Worm (Caenorhabditis elegans) whole organism, midembryonic: ENCODE results near the gene F42A6.5.

Source experiments
- T22C8.4 ChIP-seq: fragments of 200-800 bp; sonication (Bioruptor generic); IDR thresholded peaks from 2 replicates; pipeline ENCODE4 v1.3.6; 2022; ENCODE audit warnings: missing genetic modification characterization, missing compliant biosample characterization
- cog-1 ChIP-seq: sonication (generic microtip); optimal IDR thresholded peaks from 2 replicates; lab custom pipeline; 2016; ENCODE audit warnings: missing genetic modification characterization, missing compliant biosample characterization
- flt-1 ChIP-seq: fragments of 200-800 bp; sonication (Bioruptor generic); IDR thresholded peaks from 2 replicates; pipeline ENCODE4 v1.3.6; 2022; ENCODE audit warnings: missing genetic modification characterization, missing compliant biosample characterization
- klf-2 ChIP-seq: fragments of 200-800 bp; sonication (Bioruptor generic); conservative IDR thresholded peaks from 2 replicates; pipeline ENCODE4 v1.3.6; 2022; ENCODE audit warnings: missing genetic modification reagents, missing genetic modification characterization, missing compliant biosample characterization
- med-1 ChIP-seq: sonication (generic microtip); optimal IDR thresholded peaks from 2 replicates; lab custom pipeline; 2017; ENCODE audit warnings: missing genetic modification characterization, mild to moderate bottlenecking, missing compliant biosample characterization, antibody characterized with exemption, missing genetic modification reagents; ENCODE audit not compliant: insufficient read depth
- ref-1 ChIP-seq: fragments of 200-800 bp; sonication (Bioruptor generic); conservative IDR thresholded peaks from 2 replicates; pipeline ENCODE4 v1.3.6; 2022; ENCODE audit warnings: missing genetic modification reagents, missing genetic modification characterization, missing compliant biosample characterization
- tab-1 ChIP-seq: fragments of 200-800 bp; sonication (Bioruptor generic); IDR thresholded peaks from 2 replicates; pipeline ENCODE4 v1.3.6; 2022; ENCODE audit warnings: missing genetic modification characterization, missing compliant biosample characterization
- ztf-23 ChIP-seq: fragments of 200-800 bp; sonication (Bioruptor generic); IDR thresholded peaks from 2 replicates; pipeline ENCODE4 v1.3.6; 2022; ENCODE audit warnings: missing genetic modification reagents, missing genetic modification characterization, missing compliant biosample characterization
- ztf-29 ChIP-seq: fragments of 200-800 bp; sonication (Bioruptor generic); IDR thresholded peaks from 2 replicates; pipeline ENCODE4 v1.3.6; 2022; ENCODE audit warnings: missing genetic modification reagents, missing genetic modification characterization, missing compliant biosample characterization

F42A6.5 gene

DNA sequence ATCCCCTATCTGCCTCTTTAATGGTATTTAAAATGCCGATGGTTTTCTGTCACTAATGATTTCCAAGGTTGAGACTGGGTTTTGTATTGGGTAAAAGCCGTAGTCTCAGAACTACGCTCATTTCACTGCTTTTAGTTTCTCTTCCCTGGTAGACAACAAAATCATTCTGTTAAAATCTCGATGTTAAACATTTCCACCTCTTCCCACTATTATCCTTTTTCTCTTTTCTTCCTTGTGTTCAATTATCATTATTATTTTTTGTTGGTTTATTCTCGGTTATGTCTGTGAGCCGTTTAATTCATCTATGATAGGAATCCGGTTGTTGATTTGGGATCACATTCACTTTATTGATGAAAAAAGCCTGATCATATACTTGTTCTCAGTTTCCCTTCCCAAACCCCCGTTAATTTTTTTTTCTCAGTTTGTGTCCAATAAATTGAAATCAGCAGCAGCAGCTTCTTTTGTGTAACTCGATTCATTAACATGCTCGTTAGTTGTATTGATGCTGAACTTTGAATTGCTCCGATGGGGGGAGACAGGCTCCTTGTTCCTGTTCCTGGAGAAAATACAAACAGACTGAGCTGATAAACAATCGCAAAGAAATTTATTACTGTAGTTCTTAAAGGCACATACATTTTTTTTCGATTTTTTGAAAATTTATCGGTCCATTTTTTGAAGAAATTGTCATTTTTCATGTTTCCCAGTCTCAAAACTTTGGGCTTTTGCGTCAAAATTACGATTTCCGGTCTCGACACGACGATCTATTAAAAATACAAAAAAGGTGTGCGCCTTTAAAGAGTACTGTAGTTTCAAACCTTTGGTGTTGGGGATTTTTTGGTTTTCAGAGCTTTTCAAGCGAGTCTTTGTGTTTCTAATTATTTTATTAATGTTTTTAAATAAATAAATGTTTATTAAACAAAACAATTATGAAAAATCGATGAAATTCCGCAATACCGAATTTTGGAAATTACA lies 34.8 kb downstream of the F42A6.5 start:
- TF ChIP-seq T22C8.4 (GFP tag; lab: Robert Waterston, UW) (no peak), med-1 (GFP tag; lab: Kevin White, UChicago) (no peak), klf-2 (GFP tag; lab: Robert Waterston, UW) (no peak), flt-1 (no peak)

DNA sequence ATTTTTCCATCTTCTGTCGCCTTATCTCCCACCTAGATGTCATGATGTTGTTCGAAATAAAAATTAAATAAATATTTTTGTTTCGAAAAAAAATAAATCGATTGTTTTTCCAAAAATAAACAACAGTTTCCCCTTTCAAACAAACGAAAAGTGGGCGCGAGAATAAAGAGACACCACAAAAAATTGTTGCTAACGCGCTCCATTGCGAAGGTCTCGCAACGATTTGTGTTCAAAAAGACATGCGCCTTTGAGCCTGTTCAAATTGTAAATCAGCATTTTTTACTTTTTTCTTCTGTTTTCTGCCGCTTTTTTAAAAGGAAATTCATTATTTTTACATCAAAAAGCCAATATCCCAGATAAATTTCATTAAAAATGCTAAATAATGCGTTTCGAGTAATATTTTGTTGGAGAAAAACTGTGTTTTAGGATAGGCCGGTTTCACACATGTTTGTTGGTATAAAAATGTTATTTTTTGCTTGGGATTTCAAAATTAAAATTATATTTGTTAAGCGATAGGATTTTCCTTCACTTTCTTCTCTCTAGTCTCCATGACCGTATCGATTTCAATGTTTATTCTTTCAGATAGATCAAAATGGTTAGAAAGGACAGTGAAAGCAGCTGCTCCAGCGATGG lies 37.0 kb downstream of the F42A6.5 start, which contains the start of gene W08E12.7:
TSS of gene W08E12.7 (plus strand) at position 583 of the 633 bp plus-strand sequence.
- TF ChIP-seq med-1 (GFP tag; lab: Kevin White, UChicago), result no peak
- TF ChIP-seq T22C8.4 (GFP tag; lab: Robert Waterston, UW), result no peak
- TF ChIP-seq ref-1, result no peak
- TF ChIP-seq flt-1, result peak; percentile 77
- TF ChIP-seq ztf-29 (GFP tag; lab: Robert Waterston, UW), result no peak
- TF ChIP-seq ztf-23, result peak; percentile 67
- TF ChIP-seq klf-2 (GFP tag; lab: Robert Waterston, UW), result peak; percentile 60; the same call in 1 of the 2 replicates
- TF ChIP-seq tab-1 (GFP tag; lab: Robert Waterston, UW), result no peak
- peak; percentile 91 for TF ChIP-seq cog-1 (tag; lab: Kevin White, UChicago)

DNA sequence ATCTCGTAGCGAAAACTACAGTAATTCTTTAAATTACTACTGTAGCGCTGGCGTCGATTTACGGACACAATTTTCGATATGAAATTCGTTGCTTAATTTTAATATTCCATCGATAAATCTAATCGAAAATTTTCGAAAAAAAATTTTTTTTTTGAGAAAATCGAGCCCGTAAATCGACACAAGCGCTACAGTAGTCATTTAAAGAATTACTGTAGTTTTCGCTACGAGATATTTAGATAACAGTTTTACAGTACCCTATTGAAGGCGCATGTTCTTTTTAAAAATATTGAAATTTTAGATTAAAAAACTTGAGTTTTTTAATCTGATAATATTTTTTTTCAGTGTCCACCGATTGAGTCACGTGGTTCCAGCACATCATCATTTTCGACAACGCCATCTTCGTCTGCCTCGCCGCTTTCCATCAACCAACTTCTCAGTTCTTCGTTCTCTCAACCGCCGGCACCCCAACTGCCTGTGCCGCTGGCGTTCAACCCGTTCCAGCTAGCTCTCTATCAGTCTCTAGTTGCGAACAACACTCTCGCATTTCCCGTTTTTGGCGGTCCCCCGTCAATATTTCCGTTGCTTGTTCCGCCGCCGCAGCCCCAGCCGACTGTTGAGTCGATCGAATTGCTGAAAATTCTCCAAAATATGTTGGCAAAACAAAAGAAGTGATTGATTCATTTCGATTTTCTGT lies 37.7 kb downstream of the F42A6.5 start:
- no peak for TF ChIP-seq klf-2 (GFP tag; lab: Robert Waterston, UW)
- TF ChIP-seq med-1 (GFP tag; lab: Kevin White, UChicago), result no peak
- TF ChIP-seq ref-1, result no peak
- no peak for TF ChIP-seq flt-1
- TF ChIP-seq cog-1 (tag; lab: Kevin White, UChicago), result no peak
- TF ChIP-seq T22C8.4 (GFP tag; lab: Robert Waterston, UW), result no peak
- TF ChIP-seq ztf-23, result no peak
- no peak for TF ChIP-seq ztf-29 (GFP tag; lab: Robert Waterston, UW)
- TF ChIP-seq tab-1 (GFP tag; lab: Robert Waterston, UW), result no peak

DNA sequence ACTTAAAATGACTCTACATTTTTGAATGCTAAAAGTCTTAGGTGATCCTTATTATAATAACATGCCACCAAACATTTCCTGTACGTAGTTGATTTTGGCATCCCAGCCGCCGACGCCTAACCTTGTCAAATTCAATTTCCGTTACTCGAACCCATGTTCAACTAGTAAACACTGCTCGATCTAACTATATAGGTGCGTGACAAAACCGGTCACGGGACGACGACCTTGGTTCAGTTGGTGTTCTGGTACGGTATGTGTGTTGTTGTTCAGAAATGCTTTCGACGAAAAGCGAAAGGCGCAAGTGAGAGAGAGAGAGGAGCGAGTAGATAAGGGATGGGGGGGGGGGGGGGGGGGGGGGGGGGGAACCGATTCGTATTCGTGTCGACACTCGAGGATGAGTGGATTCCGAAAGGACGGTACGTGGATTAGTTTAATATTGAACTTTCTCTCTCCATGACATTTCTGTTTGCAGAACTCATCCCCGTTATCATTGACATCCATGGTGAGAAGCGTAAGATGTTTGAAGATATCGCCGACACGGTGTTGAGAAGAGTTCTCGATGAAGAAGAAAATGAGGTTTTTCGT lies 39.6 kb downstream of the F42A6.5 start, which contains the start of gene W08E12.8:
TSS of gene W08E12.8 (plus strand) at position 395 of the 585 bp plus-strand sequence.
- TF ChIP-seq T22C8.4 (GFP tag; lab: Robert Waterston, UW), result no peak
- no peak for TF ChIP-seq cog-1 (tag; lab: Kevin White, UChicago)
- TF ChIP-seq med-1 (GFP tag; lab: Kevin White, UChicago), result no peak
- TF ChIP-seq ref-1, result no peak
- TF ChIP-seq ztf-29 (GFP tag; lab: Robert Waterston, UW), result no peak
- no peak for TF ChIP-seq flt-1
- TF ChIP-seq ztf-23, result no peak
- TF ChIP-seq klf-2 (GFP tag; lab: Robert Waterston, UW), result no peak
- no peak for TF ChIP-seq tab-1 (GFP tag; lab: Robert Waterston, UW)

DNA sequence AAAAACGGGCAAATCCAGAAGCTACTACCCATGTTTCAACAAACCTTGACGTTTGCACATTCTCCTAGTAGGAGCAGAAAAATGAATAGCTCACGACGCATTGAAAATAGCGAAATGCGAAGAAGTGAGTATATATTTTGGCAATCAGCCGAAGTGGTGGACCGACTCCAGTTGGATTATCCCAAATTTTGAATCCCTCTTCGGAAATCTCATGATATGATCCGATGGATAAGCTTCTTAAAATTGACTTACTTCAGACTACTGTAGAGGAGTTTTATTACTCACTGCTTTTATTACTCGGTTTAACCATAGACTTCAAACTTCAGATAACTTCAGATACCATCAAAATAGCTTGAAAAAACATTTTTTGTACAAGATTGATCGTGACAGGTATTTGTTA lies 42.4 kb downstream of the F42A6.5 start, which contains the start of gene gcy-23:
TSS of gene gcy-23 (minus strand) at position 101 of the 400 bp plus-strand sequence.
- no peak for TF ChIP-seq med-1 (GFP tag; lab: Kevin White, UChicago)
- no peak for TF ChIP-seq klf-2 (GFP tag; lab: Robert Waterston, UW)
- no peak for TF ChIP-seq T22C8.4 (GFP tag; lab: Robert Waterston, UW)
- TF ChIP-seq ztf-23, result no peak
- no peak for TF ChIP-seq ref-1
- no peak for TF ChIP-seq flt-1
- no peak for TF ChIP-seq cog-1 (tag; lab: Kevin White, UChicago)
